Fruit fly (Drosophila melanogaster): ENCODE data around the gene Doc2.
A peak's percentile ranks its signal among the peaks of the same experiment; 100 is the strongest.

The Doc2 gene

DNA sequence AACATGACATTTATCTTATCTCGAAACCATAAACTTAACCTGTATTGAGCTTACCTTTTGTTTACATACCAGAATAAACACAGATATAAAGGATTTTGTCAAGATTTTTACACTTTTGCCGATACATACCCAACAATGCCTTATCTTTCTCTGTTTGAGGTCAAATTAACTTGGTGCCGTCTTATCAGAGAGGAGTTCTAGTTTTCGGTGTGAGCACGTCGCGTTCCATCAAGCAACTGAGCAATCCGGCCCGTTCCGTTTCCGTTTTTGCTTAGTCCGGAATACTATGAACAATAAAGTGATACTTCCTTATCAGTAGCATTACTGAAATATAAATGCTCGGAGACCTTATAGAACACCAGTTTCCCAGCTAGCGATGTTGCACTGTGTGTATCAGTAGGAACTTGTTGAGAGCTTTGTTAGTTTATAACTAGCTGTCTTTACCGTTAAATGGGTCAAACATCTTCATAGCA, 33.2 kb downstream of the Doc2 start, which contains the start of gene Galk:
Galk (minus strand) TSS at position 244 of the 473 bp plus-strand sequence.
- TF ChIP-seq usp (GFP tag; optimal IDR thresholded peaks at IDR 0.05) (no peak), sage (GFP tag; optimal IDR thresholded peaks at IDR 0.05) (no peak), brk (GFP tag; optimal IDR thresholded peaks at IDR 0.05) (no peak), OdsH (GFP tag; optimal IDR thresholded peaks at IDR 0.05) (peak; percentile 32), Sp1 (GFP tag; optimal IDR thresholded peaks at IDR 0.05) (peak; percentile 25), foxo (GFP tag; optimal IDR thresholded peaks at IDR 0.05) (no peak), tai (GFP tag; optimal IDR thresholded peaks at IDR 0.05) (no peak), fru (GFP tag; optimal IDR thresholded peaks at IDR 0.05) (peak; percentile 3), Hr83 (GFP tag; optimal IDR thresholded peaks at IDR 0.05; ENCODE audit: poor library complexity, severe bottlenecking) (peak; percentile 41), ey (GFP tag; optimal IDR thresholded peaks at IDR 0.05) (no peak), HLH106 (tag; optimal IDR thresholded peaks at IDR 0.05) (no peak), br (GFP tag; optimal IDR thresholded peaks at IDR 0.05) (no peak), Dif (GFP tag; optimal IDR thresholded peaks at IDR 0.05; ENCODE audit: partially characterized antibody) (peak; percentile 18), GATAd (GFP tag; optimal IDR thresholded peaks at IDR 0.05) (no peak), rgr (GFP tag; optimal IDR thresholded peaks at IDR 0.05) (no peak), Vsx2 (GFP tag; optimal IDR thresholded peaks at IDR 0.05; ENCODE audit: partially characterized antibody) (no peak)

dm6 chr3L:8985132-8985847, 33.8 kb downstream of the Doc2 start:
- peak; percentile 2 for TF ChIP-seq Sp1 (GFP tag; optimal IDR thresholded peaks at IDR 0.05)
- no peak for TF ChIP-seq Vsx2 (GFP tag; optimal IDR thresholded peaks at IDR 0.05; ENCODE audit: partially characterized antibody)
- TF ChIP-seq CrebA (GFP tag; optimal IDR thresholded peaks at IDR 0.05; ENCODE audit: borderline replicate concordance), result no peak
- TF ChIP-seq usp (GFP tag; optimal IDR thresholded peaks at IDR 0.05), result no peak
- no peak for TF ChIP-seq sage (GFP tag; optimal IDR thresholded peaks at IDR 0.05)
- peak; percentile 26 for TF ChIP-seq br (GFP tag; optimal IDR thresholded peaks at IDR 0.05)
- TF ChIP-seq Jra (GFP tag; optimal IDR thresholded peaks at IDR 0.05), result no peak
- TF ChIP-seq OdsH (GFP tag; optimal IDR thresholded peaks at IDR 0.05), result no peak
- TF ChIP-seq sv (GFP tag; optimal IDR thresholded peaks at IDR 0.05), result no peak
- TF ChIP-seq brk (GFP tag; optimal IDR thresholded peaks at IDR 0.05), result no peak
- no peak for TF ChIP-seq pan (optimal IDR thresholded peaks at IDR 0.05)
- TF ChIP-seq Hr83 (GFP tag; optimal IDR thresholded peaks at IDR 0.05; ENCODE audit: poor library complexity, severe bottlenecking), result peak; percentile 38
- TF ChIP-seq rgr (GFP tag; optimal IDR thresholded peaks at IDR 0.05), result peak; percentile 8
- TF ChIP-seq Myc (optimal IDR thresholded peaks at IDR 0.05), result no peak
- TF ChIP-seq dl (GFP tag; optimal IDR thresholded peaks at IDR 0.05; ENCODE audit: insufficient read depth in 1 of 2, partially characterized antibody in 2 of 2), result no peak
- TF ChIP-seq Hr78 (GFP tag; optimal IDR thresholded peaks at IDR 0.05), result no peak
- TF ChIP-seq dmrt93B (GFP tag; optimal IDR thresholded peaks at IDR 0.05), result no peak
- peak in 1 of 2 experiments; percentile 41 for TF ChIP-seq foxo (GFP tag; optimal IDR thresholded peaks at IDR 0.05)
- no peak for TF ChIP-seq fru (GFP tag; optimal IDR thresholded peaks at IDR 0.05)
- TF ChIP-seq tai (GFP tag; optimal IDR thresholded peaks at IDR 0.05), result no peak
- TF ChIP-seq Hnf4 (GFP tag; optimal IDR thresholded peaks at IDR 0.05), result no peak
- TF ChIP-seq h (GFP tag; optimal IDR thresholded peaks at IDR 0.05), result peak; percentile 52
- TF ChIP-seq Abd-B (GFP tag; optimal IDR thresholded peaks at IDR 0.05), result no peak
- TF ChIP-seq GATAd (GFP tag; optimal IDR thresholded peaks at IDR 0.05), result no peak
- no peak for TF ChIP-seq ey (GFP tag; optimal IDR thresholded peaks at IDR 0.05)
- TF ChIP-seq lola (GFP tag; optimal IDR thresholded peaks at IDR 0.05), result no peak
- TF ChIP-seq Dif (GFP tag; optimal IDR thresholded peaks at IDR 0.05; ENCODE audit: partially characterized antibody), result no peak
- no peak for TF ChIP-seq CG9705 (GFP tag; optimal IDR thresholded peaks at IDR 0.05)
- TF ChIP-seq woc (GFP tag; optimal IDR thresholded peaks at IDR 0.05), result peak; percentile 25
- TF ChIP-seq dsf (GFP tag; optimal IDR thresholded peaks at IDR 0.05; ENCODE audit: borderline replicate concordance), result no peak
- TF ChIP-seq Dfd (GFP tag; optimal IDR thresholded peaks at IDR 0.05), result no peak
- peak; percentile 32 for TF ChIP-seq HLH106 (tag; optimal IDR thresholded peaks at IDR 0.05)
- no peak for TF ChIP-seq Rel (GFP tag; optimal IDR thresholded peaks at IDR 0.05)
- TF ChIP-seq Rel (tag; optimal IDR thresholded peaks at IDR 0.05), result no peak
- TF ChIP-seq N (GFP tag; optimal IDR thresholded peaks at IDR 0.05), result no peak
- no peak for TF ChIP-seq psq (GFP tag; optimal IDR thresholded peaks at IDR 0.05)
- no peak for TF ChIP-seq jim (GFP tag; optimal IDR thresholded peaks at IDR 0.05)
- TF ChIP-seq Mio (GFP tag; optimal IDR thresholded peaks at IDR 0.05), result no peak
- no peak for TF ChIP-seq CG32264 (GFP tag; optimal IDR thresholded peaks at IDR 0.05)
